Fruit fly (Drosophila melanogaster): ENCODE data around the gene Mitofilin.

DNA sequence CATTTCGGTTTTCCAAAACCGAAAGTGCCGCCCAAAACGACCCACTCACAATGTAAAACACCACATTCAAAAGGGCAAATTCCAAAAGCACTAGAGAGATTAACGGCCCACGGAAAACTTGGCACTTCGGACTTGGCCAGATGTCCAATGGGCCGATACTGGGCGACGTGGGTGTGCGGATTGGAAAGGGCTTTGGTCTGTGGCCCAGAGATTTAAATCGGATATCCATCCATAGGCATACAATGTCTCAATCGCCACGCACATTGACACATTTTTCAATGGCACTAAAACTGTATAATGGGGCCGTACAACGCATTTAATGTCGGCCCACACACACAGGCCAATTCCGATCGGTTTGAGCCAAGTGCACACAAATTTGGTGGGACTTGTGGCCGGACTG lies 17.3 kb upstream of the Mitofilin start:
- no peak for TF ChIP-seq CG13123 (GFP tag; optimal IDR thresholded peaks at IDR 0.05)
- no peak for TF ChIP-seq Abd-B (GFP tag; optimal IDR thresholded peaks at IDR 0.05)
- TF ChIP-seq lola (GFP tag; optimal IDR thresholded peaks at IDR 0.05), result no peak
- TF ChIP-seq CG7987 (GFP tag; optimal IDR thresholded peaks at IDR 0.05), result no peak
- TF ChIP-seq CG9932 (GFP tag; IDR thresholded peaks at IDR 0.05), result no peak
- no peak for TF ChIP-seq emc (GFP tag; optimal IDR thresholded peaks at IDR 0.05)
- TF ChIP-seq Dek (tag; optimal IDR thresholded peaks at IDR 0.05), result no peak
- no peak for TF ChIP-seq wdn (GFP tag; IDR thresholded peaks at IDR 0.05)
- no peak for TF ChIP-seq Gug (GFP tag; IDR thresholded peaks at IDR 0.05)
- no peak for TF ChIP-seq CG11560 (tag; IDR thresholded peaks at IDR 0.05)
- TF ChIP-seq hb (GFP tag; IDR thresholded peaks at IDR 0.05; ENCODE audit: partially characterized antibody), result no peak
- TF ChIP-seq ase (GFP tag; IDR thresholded peaks at IDR 0.05), result no peak
- no peak for TF ChIP-seq zfh1 (GFP tag; IDR thresholded peaks at IDR 0.05)

Measured in whole organism, embryonic.